Worm (Caenorhabditis elegans) whole organism, L4 larva: Measurements from ENCODE around the gene str-177.

Source experiments
- ceh-82 ChIP-seq: sonication (generic microtip); optimal IDR thresholded peaks from 2 replicates; lab custom pipeline; 2017; ENCODE audit warnings: missing biosample characterization, missing genetic modification characterization
- dve-1 ChIP-seq: sonication (generic microtip); optimal IDR thresholded peaks from 2 replicates; lab custom pipeline; 2017; ENCODE audit warnings: antibody characterized with exemption, mild to moderate bottlenecking, missing genetic modification characterization, missing compliant biosample characterization; ENCODE audit not compliant: insufficient read depth
- nhr-237 ChIP-seq: sonication (generic microtip); optimal IDR thresholded peaks from 2 replicates; lab custom pipeline; 2017; ENCODE audit warnings: missing biosample characterization, missing genetic modification characterization
- skn-1 ChIP-seq: fragments of 150-350 bp; optimal IDR thresholded peaks from 2 replicates; lab custom pipeline; 2014; ENCODE audit warnings: missing biosample characterization, missing genetic modification characterization
- zag-1 ChIP-seq: fragments of 150-350 bp; optimal IDR thresholded peaks from 2 replicates; lab custom pipeline; 2014; ENCODE audit warnings: missing biosample characterization, missing genetic modification characterization

- TF ChIP-seq ceh-82 (tag; lab: Kevin White, UChicago), result no peak
- no peak for TF ChIP-seq nhr-237 (tag; lab: Kevin White, UChicago)
- no peak for TF ChIP-seq skn-1 (tag; lab: Kevin White, UChicago)
- no peak for TF ChIP-seq zag-1 (tag; lab: Kevin White, UChicago)
- peak; percentile 26 for TF ChIP-seq dve-1 (tag; lab: Kevin White, UChicago)
Observed at ce11 chrV:9218655-9219389, 20.0 kb upstream of the str-177 start.
